Worm (Caenorhabditis elegans): ENCODE data around the gene Y57A10C.1.

The Y57A10C.1 gene

DNA sequence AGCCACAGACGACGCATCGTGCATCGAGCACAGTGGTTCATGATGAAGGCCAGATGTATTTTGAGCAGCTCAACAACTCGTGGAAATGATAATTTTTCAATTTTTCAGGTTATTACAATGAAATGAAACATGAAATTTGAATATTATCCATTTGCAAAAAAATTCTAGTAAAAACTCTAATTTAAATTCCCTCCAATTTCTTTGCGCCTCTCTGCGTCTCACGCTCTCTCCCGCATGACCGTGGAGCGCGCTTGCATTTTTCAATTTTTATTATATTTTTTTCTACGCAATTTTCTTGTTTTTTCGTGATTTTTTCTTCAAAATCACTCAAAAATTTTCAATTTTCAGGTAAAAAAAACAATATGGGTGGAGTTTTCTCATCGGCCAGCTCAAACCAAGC, 47.1 kb upstream of the Y57A10C.1 start, which contains the start of gene tag-281 (continued):
- TF ChIP-seq grh-1 (GFP tag; IDR thresholded peaks at IDR 0.05) = peak; percentile 86
- peak; percentile 87 for TF ChIP-seq fkh-8 (tag; optimal IDR thresholded peaks at IDR 0.05)
- TF ChIP-seq Y116A8C.19 (tag; optimal IDR thresholded peaks at IDR 0.05; ENCODE audit: borderline replicate concordance) = no peak
- TF ChIP-seq nhr-85 (tag) = peak; percentile 93
- TF ChIP-seq nhr-77 (tag; optimal IDR thresholded peaks at IDR 0.05) = peak; percentile 21
- TF ChIP-seq jun-1 (tag; optimal IDR thresholded peaks at IDR 0.05) = peak; percentile 86
- peak; percentile 89 for TF ChIP-seq lin-14 (GFP tag; optimal IDR thresholded peaks at IDR 0.05)
- peak; percentile 91 to 93 for TF ChIP-seq lsy-2 (tag; optimal IDR thresholded peaks at IDR 0.05)
- peak; percentile 80 to 93 (median 89) for TF ChIP-seq ceh-82 (tag; optimal IDR thresholded peaks at IDR 0.05)
- TF ChIP-seq ets-5 (GFP tag; IDR thresholded peaks at IDR 0.05) = no peak
- TF ChIP-seq efl-1 (optimal IDR thresholded peaks at IDR 0.05) = peak; percentile 97 to 99
- TF ChIP-seq efl-1 (GFP tag; optimal IDR thresholded peaks at IDR 0.05 in 1 of 2) = peak; percentile 98 to 100
- no peak for TF ChIP-seq fkh-4 (tag; optimal IDR thresholded peaks at IDR 0.05; ENCODE audit: borderline replicate concordance)
- peak; percentile 36; the same call in 1 of the 2 replicates for TF ChIP-seq unc-98 (GFP tag; IDR thresholded peaks at IDR 0.05)
- TF ChIP-seq aha-1 (tag; optimal IDR thresholded peaks at IDR 0.05) = peak; percentile 74
- TF ChIP-seq zag-1 (tag; optimal IDR thresholded peaks at IDR 0.05) = no peak
- TF ChIP-seq C04F5.9 (tag; optimal IDR thresholded peaks at IDR 0.05) = peak; percentile 67
- no peak for TF ChIP-seq egl-27 (tag; optimal IDR thresholded peaks at IDR 0.05)
- peak; percentile 98 to 99 (median 98) for TF ChIP-seq dpl-1 (GFP tag; optimal IDR thresholded peaks at IDR 0.05)
- peak; percentile 72 for TF ChIP-seq egl-13 (tag; optimal IDR thresholded peaks at IDR 0.05)
- TF ChIP-seq xbp-1 (tag; optimal IDR thresholded peaks at IDR 0.05) = peak; percentile 87
- TF ChIP-seq skn-1 (tag; optimal IDR thresholded peaks at IDR 0.05) = peak; percentile 84
- peak; percentile 78 for TF ChIP-seq fos-1 (tag; optimal IDR thresholded peaks at IDR 0.05)
- TF ChIP-seq ztf-4 (tag; optimal IDR thresholded peaks at IDR 0.05) = peak; percentile 16
- no peak for TF ChIP-seq ceh-63 (GFP tag; optimal IDR thresholded peaks at IDR 0.05)
- TF ChIP-seq pag-3 (tag; optimal IDR thresholded peaks at IDR 0.05; ENCODE audit: borderline replicate concordance, insufficient read depth) = peak; percentile 3
- TF ChIP-seq hpl-2 (GFP tag; optimal IDR thresholded peaks at IDR 0.05) = no peak
- peak; percentile 42 for TF ChIP-seq zip-4 (GFP tag; optimal IDR thresholded peaks at IDR 0.05)
- peak; percentile 53 for TF ChIP-seq vab-15 (tag; optimal IDR thresholded peaks at IDR 0.05)
- TF ChIP-seq rnt-1 (tag; optimal IDR thresholded peaks at IDR 0.05) = peak; percentile 91
- TF ChIP-seq mab-9 (GFP tag; IDR thresholded peaks at IDR 0.05) = peak; percentile 54; the same call in 1 of the 2 replicates
- no peak for TF ChIP-seq ces-1 (GFP tag; optimal IDR thresholded peaks at IDR 0.05)
- TF ChIP-seq hlh-17 (GFP tag; optimal IDR thresholded peaks at IDR 0.05; ENCODE audit: borderline replicate concordance) = no peak
- TF ChIP-seq ceh-90 (tag; optimal IDR thresholded peaks at IDR 0.05) = peak; percentile 20
- no peak for TF ChIP-seq nhr-76 (tag; optimal IDR thresholded peaks at IDR 0.05)
- peak in 2 of 6 experiments; percentile 74 to 86 for TF ChIP-seq elt-3 (tag; optimal IDR thresholded peaks at IDR 0.05)
- TF ChIP-seq sptf-1 (tag; optimal IDR thresholded peaks at IDR 0.05) = no peak
- peak; percentile 84 for TF ChIP-seq lin-39 (tag; optimal IDR thresholded peaks at IDR 0.05)
- TF ChIP-seq nhr-90 (tag; optimal IDR thresholded peaks at IDR 0.05; ENCODE audit: poor library complexity) = peak; percentile 90
- TF ChIP-seq dsc-1 (tag; optimal IDR thresholded peaks at IDR 0.05) = peak; percentile 84
- TF ChIP-seq mdl-1 (tag; optimal IDR thresholded peaks at IDR 0.05) = peak in 1 of 2 experiments; percentile 69
- peak; percentile 91 for TF ChIP-seq snu-23 (GFP tag; optimal IDR thresholded peaks at IDR 0.05)
- peak; percentile 94 for TF ChIP-seq nhr-71 (tag; optimal IDR thresholded peaks at IDR 0.05)
- no peak for TF ChIP-seq unc-62 (GFP tag; optimal IDR thresholded peaks at IDR 0.05)
